Fruit fly (Drosophila melanogaster): ENCODE data around the gene CG17328.

Gene CG17328

dm6 chr2L:16342224-16342623, 42.5 kb downstream of the CG17328 start, which contains the start of gene CG44405:
CG44405 (minus strand) TSS chr2L:16342324.
- TF ChIP-seq CG8478 (optimal IDR thresholded peaks at IDR 0.05) = no peak
- no peak for TF ChIP-seq CTCF (optimal IDR thresholded peaks at IDR 0.05)

- peak; percentile 71 to 75 for TF ChIP-seq CTCF (optimal IDR thresholded peaks at IDR 0.05)
- TF ChIP-seq CG8478 (optimal IDR thresholded peaks at IDR 0.05) = no peak
Observed at dm6 chr2L:16350160-16350633, 50.5 kb downstream of the CG17328 start.

- TF ChIP-seq CG8478 (optimal IDR thresholded peaks at IDR 0.05) (no peak), CTCF (optimal IDR thresholded peaks at IDR 0.05) (peak in 1 of 2 experiments; percentile 0)
Observed at dm6 chr2L:16350742-16351568, 51.2 kb downstream of the CG17328 start.
